Fruit fly (Drosophila melanogaster) Kc167 (cell line): ENCODE results near the gene CG6179.

Experiments
- Myc ChIP-seq: fragments of >200 bp; optimal IDR thresholded peaks from 2 replicates; lab custom pipeline; 2017; ENCODE audit warnings: missing external identifiers
- h ChIP-seq: fragments of >200 bp; optimal IDR thresholded peaks from 3 replicates; lab custom pipeline; 2018; ENCODE audit warnings: missing external identifiers
- psq ChIP-seq: fragments of >200 bp; optimal IDR thresholded peaks from 2 replicates; lab custom pipeline; 2017; ENCODE audit warnings: missing external identifiers

DNA sequence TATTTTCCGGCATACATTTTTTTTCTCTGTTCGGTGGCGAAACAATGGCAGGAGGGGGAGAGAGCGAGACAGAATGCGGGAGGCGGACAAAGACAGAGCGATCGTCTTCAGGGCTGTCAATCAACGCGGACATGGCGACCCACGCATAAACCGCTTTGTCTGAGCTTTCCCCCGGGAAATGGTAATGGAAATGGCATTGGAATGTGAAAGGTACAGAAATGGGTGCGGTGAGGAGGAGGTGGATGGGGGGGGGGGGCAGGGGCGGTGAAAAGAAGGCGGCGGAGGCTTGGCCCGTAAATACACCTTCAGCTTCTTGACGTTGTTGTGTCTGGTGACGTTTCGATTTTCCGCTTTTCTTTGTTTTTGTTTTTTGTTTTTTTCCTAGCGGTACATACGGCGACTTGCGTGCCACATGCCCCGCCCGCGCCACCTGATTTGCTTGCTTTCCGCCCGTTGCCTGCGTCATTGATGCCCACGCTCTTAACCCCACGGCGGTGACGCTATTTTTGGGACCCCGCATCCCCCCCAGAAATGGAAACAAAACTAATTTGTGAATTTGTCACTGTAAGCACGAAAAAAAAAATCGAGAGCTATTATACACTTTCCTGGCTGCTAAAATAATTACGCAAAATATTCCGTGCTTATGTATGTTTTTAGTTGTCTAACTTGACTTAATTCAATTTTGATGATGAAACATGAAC lies 15.7 kb upstream of the CG6179 start:
- TF ChIP-seq Myc (lab: Kevin White, UChicago) = no peak
- TF ChIP-seq psq = no peak
- TF ChIP-seq h = no peak
